Fruit fly (Drosophila melanogaster): ENCODE results near the gene CG5274.

CG5274 gene

DNA sequence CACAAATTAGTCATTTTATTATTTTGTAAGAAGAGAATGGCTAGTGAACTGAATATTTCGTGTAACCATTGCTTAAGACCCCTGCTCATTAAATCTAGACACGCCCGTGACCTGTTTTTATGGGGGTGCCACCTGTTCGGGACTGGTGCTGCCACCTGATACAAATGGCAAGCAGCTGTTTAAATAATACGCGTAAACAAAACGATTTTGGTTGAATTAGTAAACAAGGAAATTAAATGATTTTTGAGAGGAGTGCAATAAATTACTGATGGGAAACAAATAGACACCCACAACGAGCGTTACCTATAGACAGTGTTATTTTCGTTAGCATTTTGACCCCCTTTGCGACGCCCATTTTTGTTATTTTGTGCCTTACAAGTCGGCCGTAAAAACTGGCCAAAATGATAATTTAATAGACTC, 47.3 kb upstream of the CG5274 start (continued):
- TF ChIP-seq Med (GFP tag) (peak; percentile 98), p53 (GFP tag; optimal IDR thresholded peaks at IDR 0.05) (peak; percentile 64), Awh (GFP tag; IDR thresholded peaks at IDR 0.05) (no peak), CG9727 (GFP tag; optimal IDR thresholded peaks at IDR 0.05) (peak; percentile 83), CG15514 (GFP tag; optimal IDR thresholded peaks at IDR 0.05) (peak; percentile 89), NK7.1 (GFP tag; optimal IDR thresholded peaks at IDR 0.05) (peak; percentile 66), NFAT (GFP tag; IDR thresholded peaks at IDR 0.05) (no peak), Gsc (GFP tag; IDR thresholded peaks at IDR 0.05) (no peak), Ets65A (GFP tag) (peak; percentile 98), ftz-f1 (GFP tag; optimal IDR thresholded peaks at IDR 0.05) (peak; percentile 49), lola (GFP tag; optimal IDR thresholded peaks at IDR 0.05) (peak in 1 of 3 experiments; percentile 69), Mrtf (GFP tag; IDR thresholded peaks at IDR 0.05) (no peak), CG1832 (GFP tag; optimal IDR thresholded peaks at IDR 0.05) (no peak), chinmo (GFP tag; IDR thresholded peaks at IDR 0.05; ENCODE audit: partially characterized antibody) (no peak), CG17186 (GFP tag; optimal IDR thresholded peaks at IDR 0.05) (peak; percentile 48), Vsx1 (GFP tag; optimal IDR thresholded peaks at IDR 0.05) (peak; percentile 53), CG13624 (GFP tag; optimal IDR thresholded peaks at IDR 0.05) (peak; percentile 90), Atf3 (GFP tag; optimal IDR thresholded peaks at IDR 0.05) (peak; percentile 86), Ptx1 (GFP tag; IDR thresholded peaks at IDR 0.05) (no peak), br (optimal IDR thresholded peaks at IDR 0.05) (no peak), CG12769 (tag; optimal IDR thresholded peaks at IDR 0.05) (peak; percentile 90), Hr3 (GFP tag; optimal IDR thresholded peaks at IDR 0.05) (peak; percentile 90), CG12071 (GFP tag; optimal IDR thresholded peaks at IDR 0.05) (peak; percentile 81), Hmr (GFP tag; optimal IDR thresholded peaks at IDR 0.05) (peak; percentile 92), Jarid2 (GFP tag; optimal IDR thresholded peaks at IDR 0.05) (peak; percentile 48), Opbp (GFP tag; IDR thresholded peaks at IDR 0.05; ENCODE audit: partially characterized antibody) (no peak), Mad (GFP tag; optimal IDR thresholded peaks at IDR 0.05) (peak; percentile 83), mam (GFP tag; optimal IDR thresholded peaks at IDR 0.05) (peak; percentile 95), prd (optimal IDR thresholded peaks at IDR 0.05) (no peak), prd (GFP tag; IDR thresholded peaks at IDR 0.05) (no peak), aop (GFP tag; IDR thresholded peaks at IDR 0.05) (no peak), CG2129 (GFP tag; IDR thresholded peaks at IDR 0.05; ENCODE audit: partially characterized antibody) (no peak), CG2120 (GFP tag; optimal IDR thresholded peaks at IDR 0.05) (peak; percentile 96), Dip3 (GFP tag; optimal IDR thresholded peaks at IDR 0.05) (peak; percentile 88), bsh (GFP tag; optimal IDR thresholded peaks at IDR 0.05) (peak in 1 of 2 experiments; percentile 79), CG6254 (GFP tag; optimal IDR thresholded peaks at IDR 0.05) (peak; percentile 59), en (GFP tag; optimal IDR thresholded peaks at IDR 0.05) (peak; percentile 55), CG6765 (GFP tag; optimal IDR thresholded peaks at IDR 0.05) (peak; percentile 85), grau (tag; optimal IDR thresholded peaks at IDR 0.05) (peak; percentile 85), CG4854 (GFP tag; optimal IDR thresholded peaks at IDR 0.05) (peak; percentile 80), CG18476 (GFP tag; optimal IDR thresholded peaks at IDR 0.05) (peak; percentile 86), peb (GFP tag; IDR thresholded peaks at IDR 0.05) (no peak), ase (GFP tag; IDR thresholded peaks at IDR 0.05) (no peak), CG16813 (GFP tag; IDR thresholded peaks at IDR 0.05; ENCODE audit: partially characterized antibody) (no peak), CG9932 (GFP tag; IDR thresholded peaks at IDR 0.05) (no peak), Sry-β (GFP tag; optimal IDR thresholded peaks at IDR 0.05) (no peak), gsb (GFP tag; IDR thresholded peaks at IDR 0.05) (no peak), Oaz (GFP tag; IDR thresholded peaks at IDR 0.05) (no peak), nom (GFP tag; optimal IDR thresholded peaks at IDR 0.05) (peak; percentile 51), caup (GFP tag; optimal IDR thresholded peaks at IDR 0.05; ENCODE audit: severe bottlenecking) (peak; percentile 93), Fer3 (tag; optimal IDR thresholded peaks at IDR 0.05) (peak; percentile 91)

Measured in whole organism, embryonic.